Fruit fly (Drosophila melanogaster) whole organism, prepupa: Measurements from ENCODE around the gene CG15922.

ENCODE experiments used
- Blimp-1 ChIP-seq: fragments of 200-800 bp; sonication (Bioruptor generic); optimal IDR thresholded peaks from 3 replicates; lab custom pipeline; 2017; ENCODE audit warnings: missing biosample characterization, missing genetic modification characterization, mild to moderate bottlenecking, moderate library complexity, missing genetic modification reagents
- CG10631 ChIP-seq: fragments of 200-800 bp; sonication (Bioruptor generic); optimal IDR thresholded peaks from 2 replicates; lab custom pipeline; 2016; ENCODE audit warnings: missing biosample characterization, missing genetic modification characterization
- CG10669 ChIP-seq: fragments of 200-800 bp; sonication (Bioruptor generic); optimal IDR thresholded peaks from 3 replicates; lab custom pipeline; 2018; ENCODE audit warnings: missing biosample characterization, mild to moderate bottlenecking, missing genetic modification characterization, moderate library complexity
- CG11294 ChIP-seq: fragments of 200-800 bp; sonication (Bioruptor generic); IDR thresholded peaks from 2 replicates; pipeline ENCODE4 v1.3.6; 2022; ENCODE audit warnings: missing biosample characterization, missing genetic modification characterization
- CG11762 ChIP-seq: fragments of 200-800 bp; sonication (Bioruptor generic); optimal IDR thresholded peaks from 3 replicates; lab custom pipeline; 2016; ENCODE audit warnings: missing biosample characterization, missing genetic modification characterization; ENCODE audit not compliant: insufficient read depth
- CG15336 ChIP-seq: fragments of 200-800 bp; sonication (Bioruptor generic); IDR thresholded peaks from 2 replicates; pipeline ENCODE4 v1.3.6; 2022; ENCODE audit warnings: missing biosample characterization, missing genetic modification characterization
- CG31627 ChIP-seq: fragments of 200-800 bp; sonication (Bioruptor generic); optimal IDR thresholded peaks from 3 replicates; lab custom pipeline; 2016; ENCODE audit warnings: missing biosample characterization, missing genetic modification characterization
- CG34406 ChIP-seq: fragments of 200-800 bp; sonication (Bioruptor generic); optimal IDR thresholded peaks from 3 replicates; lab custom pipeline; 2016; ENCODE audit warnings: missing biosample characterization, missing genetic modification characterization
- CG3919 ChIP-seq: fragments of 200-800 bp; sonication (Bioruptor generic); optimal IDR thresholded peaks from 3 replicates; lab custom pipeline; 2016; ENCODE audit warnings: missing biosample characterization, missing genetic modification characterization
- CG6163 ChIP-seq: fragments of 200-800 bp; sonication (Bioruptor generic); IDR thresholded peaks from 3 replicates; pipeline ENCODE4 v1.3.6; 2022; ENCODE audit warnings: missing biosample characterization, missing genetic modification characterization
- CG6276 ChIP-seq: fragments of 200-800 bp; sonication (Bioruptor generic); optimal IDR thresholded peaks from 2 replicates; lab custom pipeline; 2017; ENCODE audit warnings: missing biosample characterization, mild to moderate bottlenecking, missing genetic modification characterization
- CG6792 ChIP-seq: fragments of 200-800 bp; sonication (Bioruptor generic); optimal IDR thresholded peaks from 3 replicates; lab custom pipeline; 2016; ENCODE audit warnings: missing biosample characterization, missing genetic modification characterization
- CG8119 ChIP-seq: fragments of 200-800 bp; sonication (Bioruptor generic); IDR thresholded peaks from 3 replicates; pipeline ENCODE4 v1.3.6; 2022; ENCODE audit warnings: missing biosample characterization, missing genetic modification characterization
- CG8319 ChIP-seq: fragments of 200-800 bp; sonication (Bioruptor generic); optimal IDR thresholded peaks from 3 replicates; lab custom pipeline; 2016; ENCODE audit warnings: missing biosample characterization, missing genetic modification characterization
- Eip78C ChIP-seq: fragments of 200-800 bp; sonication (Bioruptor generic); peaks from one replicate; lab custom pipeline; 2016; ENCODE audit warnings: missing biosample characterization, missing genetic modification characterization
- Eip93F ChIP-seq: fragments of 200-800 bp; sonication (Bioruptor generic); optimal IDR thresholded peaks from 2 replicates; lab custom pipeline; 2016; ENCODE audit warnings: missing biosample characterization, mild to moderate bottlenecking, missing genetic modification characterization
- Ets21C ChIP-seq: fragments of 200-800 bp; sonication (Bioruptor generic); optimal IDR thresholded peaks from 3 replicates; lab custom pipeline; 2016; ENCODE audit warnings: missing biosample characterization, missing genetic modification characterization
- Gug ChIP-seq: fragments of 200-800 bp; sonication (Bioruptor generic); IDR thresholded peaks from 2 replicates; pipeline ENCODE4 v1.3.6; 2022; ENCODE audit warnings: missing biosample characterization, missing genetic modification characterization
- Hr38 ChIP-seq: sonication (Bioruptor generic); optimal IDR thresholded peaks from 2 replicates; lab custom pipeline; 2016; ENCODE audit warnings: missing biosample characterization, missing genetic modification characterization
- Hr39 ChIP-seq: fragments of 200-800 bp; sonication (Bioruptor generic); optimal IDR thresholded peaks from 2 replicates; lab custom pipeline; 2016; ENCODE audit warnings: missing biosample characterization, missing genetic modification characterization
- Hr4 ChIP-seq: fragments of 200-800 bp; sonication (Bioruptor generic); optimal IDR thresholded peaks from 3 replicates; lab custom pipeline; 2016; ENCODE audit warnings: missing biosample characterization, missing genetic modification characterization
- Lpt ChIP-seq: fragments of 200-800 bp; sonication (Bioruptor generic); optimal IDR thresholded peaks from 3 replicates; lab custom pipeline; 2016; ENCODE audit warnings: missing biosample characterization, missing genetic modification characterization
- Met ChIP-seq: fragments of 200-800 bp; sonication (Bioruptor generic); optimal IDR thresholded peaks from 3 replicates; lab custom pipeline; 2016; ENCODE audit warnings: missing biosample characterization, missing genetic modification characterization
- OdsH ChIP-seq: fragments of 200-800 bp; sonication (Bioruptor generic); optimal IDR thresholded peaks from 3 replicates; lab custom pipeline; 2016; ENCODE audit warnings: missing biosample characterization, missing genetic modification characterization
- Smox ChIP-seq: fragments of 200-800 bp; sonication (Bioruptor generic); optimal IDR thresholded peaks from 3 replicates; lab custom pipeline; 2016; ENCODE audit warnings: missing biosample characterization, missing genetic modification characterization
- Sox102F ChIP-seq: fragments of 200-800 bp; sonication (Bioruptor generic); optimal IDR thresholded peaks from 2 replicates; lab custom pipeline; 2016; ENCODE audit warnings: missing biosample characterization, mild to moderate bottlenecking, missing genetic modification characterization
- achi ChIP-seq: fragments of 200-800 bp; sonication (Bioruptor generic); optimal IDR thresholded peaks from 3 replicates; lab custom pipeline; 2016; ENCODE audit warnings: missing biosample characterization, missing genetic modification characterization
- acj6 ChIP-seq: fragments of 200-800 bp; sonication (Bioruptor generic); optimal IDR thresholded peaks from 3 replicates; lab custom pipeline; 2016; ENCODE audit warnings: missing biosample characterization, missing genetic modification characterization
- cyc ChIP-seq: fragments of 200-800 bp; sonication (Bioruptor generic); optimal IDR thresholded peaks from 3 replicates; lab custom pipeline; 2016; ENCODE audit warnings: missing biosample characterization, missing genetic modification characterization
- dsx ChIP-seq: fragments of 200-800 bp; optimal IDR thresholded peaks from 3 replicates; lab custom pipeline; 2019; ENCODE audit warnings: missing biosample characterization, mild to moderate bottlenecking, missing genetic modification characterization, moderate library complexity; ENCODE audit not compliant: poor library complexity, severe bottlenecking
- eg ChIP-seq: fragments of 200-800 bp; sonication (Bioruptor generic); IDR thresholded peaks from 3 replicates; pipeline ENCODE4 v1.3.6; 2022; ENCODE audit warnings: missing biosample characterization, missing genetic modification characterization
- esn ChIP-seq: fragments of 200-800 bp; sonication (Bioruptor generic); optimal IDR thresholded peaks from 2 replicates; lab custom pipeline; 2016; ENCODE audit warnings: missing biosample characterization, mild to moderate bottlenecking, missing genetic modification characterization, moderate library complexity
- fd85E ChIP-seq: fragments of 200-800 bp; sonication (Bioruptor generic); optimal IDR thresholded peaks from 3 replicates; lab custom pipeline; 2016; ENCODE audit warnings: missing biosample characterization, missing genetic modification characterization
- fkh ChIP-seq: fragments of 200-800 bp; sonication (Bioruptor generic); optimal IDR thresholded peaks from 3 replicates; lab custom pipeline; 2017; ENCODE audit warnings: missing biosample characterization, mild to moderate bottlenecking, missing genetic modification characterization, moderate library complexity
- net ChIP-seq: fragments of 200-800 bp; sonication (Bioruptor generic); optimal IDR thresholded peaks from 3 replicates; lab custom pipeline; 2016; ENCODE audit warnings: missing biosample characterization, missing genetic modification characterization
- pdm3 ChIP-seq: fragments of 200-800 bp; sonication (Bioruptor generic); optimal IDR thresholded peaks from 3 replicates; lab custom pipeline; 2016; ENCODE audit warnings: missing biosample characterization, missing genetic modification characterization
- ss ChIP-seq, 2 experiments: fragments of 200-800 bp; sonication (Bioruptor generic); optimal IDR thresholded peaks; 2 replicates in 1 of 2; 3 replicates in 1 of 2; lab custom pipeline; 2017 to 2018; ENCODE audit warnings: mild to moderate bottlenecking in 2 of 2, missing biosample characterization in 2 of 2, missing genetic modification characterization in 2 of 2, moderate library complexity in 1 of 2
- svp ChIP-seq: fragments of 200-800 bp; sonication (Bioruptor generic); peaks from one replicate; lab custom pipeline; 2016; ENCODE audit warnings: missing biosample characterization, missing genetic modification characterization

CG15922 gene

DNA sequence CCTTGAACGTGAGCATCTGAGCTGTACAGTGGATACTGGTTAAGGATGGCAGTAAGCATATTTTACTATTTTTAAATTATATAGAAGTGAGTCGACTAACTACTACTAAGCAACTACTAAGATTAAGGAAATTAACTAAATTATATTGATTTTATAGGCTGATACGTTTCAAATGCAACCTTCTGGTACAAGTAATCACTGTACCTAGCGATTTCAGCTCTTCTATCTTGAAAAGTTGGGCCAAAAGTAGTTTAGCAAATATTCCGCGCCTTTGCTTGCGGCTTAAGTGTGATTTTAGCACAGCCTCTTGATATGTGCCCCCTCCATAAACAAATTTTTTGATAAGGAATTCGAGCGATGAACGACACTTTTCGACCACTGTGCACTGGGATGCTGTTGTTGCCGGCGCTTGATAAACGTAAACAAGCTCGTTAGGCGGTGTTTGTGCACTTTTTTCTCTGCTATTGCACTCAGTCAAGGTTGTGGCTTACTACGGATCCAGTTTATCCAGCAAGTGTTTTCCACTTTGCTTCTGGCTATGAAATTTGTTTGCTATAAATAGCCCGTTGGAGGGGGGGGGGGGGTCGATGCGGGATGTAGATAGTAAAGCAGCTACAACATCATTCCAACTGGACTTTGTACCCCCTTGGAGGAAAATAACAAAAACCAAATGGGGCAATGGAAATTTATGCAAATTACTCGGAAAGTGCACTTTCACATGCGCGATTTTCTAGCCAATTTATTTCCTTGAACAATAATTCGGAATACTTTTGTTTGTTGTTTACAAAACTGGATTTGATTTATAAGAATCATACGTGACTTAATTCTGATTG is 3.6 kb downstream of the CG15922 start (continued):
- TF ChIP-seq net = peak; percentile 54
- TF ChIP-seq eg (GFP tag; lab: Robert Waterston, UW) = peak; percentile 86
- no peak for TF ChIP-seq Eip93F
- peak; percentile 72 for TF ChIP-seq esn (GFP tag; lab: Kevin White, UChicago)
- TF ChIP-seq CG34406 (GFP tag; lab: Kevin White, UChicago) = peak; percentile 67
- peak; percentile 74 for TF ChIP-seq Hr39 (GFP tag; lab: Kevin White, UChicago)
- TF ChIP-seq acj6 (GFP tag; lab: Kevin White, UChicago) = peak; percentile 73
- TF ChIP-seq Sox102F (GFP tag; lab: Kevin White, UChicago) = peak; percentile 64
- peak; percentile 74 for TF ChIP-seq CG11294 (GFP tag; lab: Robert Waterston, UW)
- TF ChIP-seq Hr38 = no peak

DNA sequence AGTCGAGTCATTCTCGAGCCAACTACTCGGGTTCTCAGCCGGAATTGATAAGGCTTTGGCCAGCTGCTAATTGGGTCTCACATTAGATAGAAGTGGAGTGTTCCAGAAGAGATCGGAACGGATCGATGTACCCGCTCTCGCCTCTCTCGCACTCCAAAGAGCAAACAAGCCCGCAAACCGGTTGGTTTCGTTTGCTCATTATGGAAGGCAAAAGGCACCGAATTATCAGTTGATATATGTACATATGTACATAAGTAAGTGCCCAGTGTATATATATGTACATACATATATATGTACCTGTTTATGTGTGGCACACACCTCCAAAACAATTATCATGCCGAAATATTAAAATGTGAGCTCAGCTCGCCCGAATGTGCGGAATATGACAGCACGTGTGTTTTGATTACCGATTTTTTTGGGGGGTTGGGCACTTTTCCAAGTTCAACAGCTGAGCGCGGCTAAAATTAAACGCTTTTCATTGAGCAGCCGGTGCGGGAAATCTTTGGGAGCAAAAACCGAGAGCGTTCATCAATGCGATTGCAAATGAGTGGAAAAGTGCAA is 4.3 kb downstream of the CG15922 start:
- no peak for TF ChIP-seq OdsH
- TF ChIP-seq CG34406 (GFP tag; lab: Kevin White, UChicago) = no peak
- no peak for TF ChIP-seq CG6276 (GFP tag; lab: Kevin White, UChicago)
- peak; percentile 29; the same call in 1 of the 3 replicates for TF ChIP-seq CG8119 (GFP tag; lab: Robert Waterston, UW)
- TF ChIP-seq CG6163 = peak; percentile 24; the same call in 1 of the 3 replicates
- TF ChIP-seq Eip93F = peak; percentile 38
- TF ChIP-seq dsx (GFP tag; lab: Kevin White, UChicago) = no peak
- peak; percentile 95 for TF ChIP-seq fkh (GFP tag; lab: Kevin White, UChicago)

DNA sequence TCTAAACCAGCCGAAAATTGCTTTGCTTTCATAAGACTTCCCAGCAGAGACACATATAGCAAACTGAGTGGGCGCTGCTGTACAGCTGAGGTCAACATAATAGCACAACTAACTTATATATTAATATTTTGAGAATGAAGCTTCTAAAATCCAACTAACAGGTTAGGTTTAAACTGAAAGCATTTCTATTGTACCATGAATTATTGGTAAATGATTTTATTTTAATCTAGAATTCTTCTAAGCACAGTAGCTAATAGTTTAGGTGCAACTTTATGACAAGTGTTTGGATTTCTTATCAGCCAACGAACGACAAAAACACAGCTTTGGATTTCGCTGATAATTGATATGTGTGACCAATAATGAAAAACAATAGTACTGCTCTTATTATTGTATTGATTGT is 5.1 kb downstream of the CG15922 start:
- TF ChIP-seq CG15336 (no peak), CG3919 (no peak), ss (GFP tag; optimal IDR thresholded peaks at IDR 0.05; lab: Kevin White, UChicago) (peak in 1 of 2 experiments; percentile 43), fd85E (GFP tag; lab: Kevin White, UChicago) (no peak), CG11294 (GFP tag; lab: Robert Waterston, UW) (peak; percentile 49; the same call in 1 of the 2 replicates), fkh (GFP tag; lab: Kevin White, UChicago) (peak; percentile 35), svp (GFP tag; lab: Kevin White, UChicago) (peak; percentile 74), CG31627 (GFP tag; lab: Kevin White, UChicago) (no peak), CG10631 (GFP tag; lab: Kevin White, UChicago) (no peak), eg (GFP tag; lab: Robert Waterston, UW) (peak; percentile 61; the same call in 2 of the 3 replicates), CG6276 (GFP tag; lab: Kevin White, UChicago) (peak; percentile 35), Eip78C (GFP tag; lab: Kevin White, UChicago) (peak; percentile 66), Met (GFP tag; lab: Kevin White, UChicago) (peak; percentile 33), CG6163 (peak; percentile 62; the same call in 1 of the 3 replicates)

DNA sequence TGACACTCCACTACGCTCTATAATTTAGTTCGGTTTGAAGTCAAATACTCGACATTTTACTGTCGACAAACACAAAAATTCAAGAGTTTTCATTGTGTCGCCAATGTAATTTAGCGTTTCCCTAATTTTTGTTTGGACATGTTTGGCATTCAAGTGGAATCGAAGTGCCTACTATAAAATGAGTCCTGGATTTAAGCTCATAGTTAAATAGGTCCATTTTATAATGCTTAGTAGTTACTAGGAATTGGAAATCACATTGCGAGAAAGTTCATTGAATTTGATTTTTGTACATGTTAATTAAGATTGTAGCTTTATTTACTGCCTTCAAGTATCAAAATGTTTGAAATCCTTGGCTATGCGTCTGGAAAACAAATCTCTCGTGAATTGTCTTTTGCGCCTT is 5.8 kb downstream of the CG15922 start, which contains the start of gene att-ORFB:
TSS of gene att-ORFB (minus strand) at position 101 of the 400 bp plus-strand sequence.
- TF ChIP-seq CG31627 (GFP tag; lab: Kevin White, UChicago) = no peak
- no peak for TF ChIP-seq Gug
- TF ChIP-seq CG34406 (GFP tag; lab: Kevin White, UChicago) = no peak
- TF ChIP-seq CG8119 (GFP tag; lab: Robert Waterston, UW) = no peak
- no peak for TF ChIP-seq Blimp-1 (GFP tag; lab: Kevin White, UChicago)
- TF ChIP-seq CG6276 (GFP tag; lab: Kevin White, UChicago) = no peak
- TF ChIP-seq CG3919 = no peak
- no peak for TF ChIP-seq CG8319 (GFP tag; lab: Kevin White, UChicago)
- TF ChIP-seq Hr4 (GFP tag; lab: Kevin White, UChicago) = no peak
- no peak for TF ChIP-seq dsx (GFP tag; lab: Kevin White, UChicago)

DNA sequence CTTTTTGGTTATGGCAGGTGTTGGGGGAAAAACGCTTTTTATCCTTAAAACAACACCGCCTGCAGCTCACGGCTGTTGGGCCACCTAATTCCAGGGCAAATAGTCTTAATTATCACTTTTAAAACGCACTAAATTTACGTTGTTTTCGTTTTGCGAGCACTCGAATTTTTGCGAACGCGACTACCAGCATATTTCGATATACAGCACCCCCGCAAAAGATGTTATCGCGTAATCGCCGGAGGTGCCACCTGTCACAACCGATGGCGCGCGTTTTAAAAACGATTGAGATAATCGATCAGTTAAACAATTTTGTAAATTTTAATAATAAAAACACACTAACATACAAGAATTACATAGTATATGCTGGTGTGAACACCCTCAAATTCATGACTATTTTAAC is 8.0 kb downstream of the CG15922 start, which contains the start of gene Stat92E:
TSS of gene Stat92E (minus strand) at position 219 of the 400 bp plus-strand sequence.
- no peak for TF ChIP-seq CG6276 (GFP tag; lab: Kevin White, UChicago)
- TF ChIP-seq CG6792 (GFP tag; lab: Kevin White, UChicago) = no peak
- TF ChIP-seq achi (GFP tag; lab: Kevin White, UChicago) = no peak
- no peak for TF ChIP-seq cyc (GFP tag; lab: Kevin White, UChicago)
- TF ChIP-seq Lpt (GFP tag; lab: Kevin White, UChicago) = no peak
- TF ChIP-seq CG8119 (GFP tag; lab: Robert Waterston, UW) = no peak
- TF ChIP-seq fd85E (GFP tag; lab: Kevin White, UChicago) = no peak
- TF ChIP-seq CG11762 (GFP tag; lab: Kevin White, UChicago) = no peak
- TF ChIP-seq CG6163 = no peak
- no peak for TF ChIP-seq pdm3
- TF ChIP-seq Blimp-1 (GFP tag; lab: Kevin White, UChicago) = no peak
- TF ChIP-seq Smox (GFP tag; lab: Kevin White, UChicago) = no peak
- TF ChIP-seq CG10631 (GFP tag; lab: Kevin White, UChicago) = no peak
- TF ChIP-seq CG10669 = no peak
- no peak for TF ChIP-seq svp (GFP tag; lab: Kevin White, UChicago)
- TF ChIP-seq Ets21C = no peak
- TF ChIP-seq Hr4 (GFP tag; lab: Kevin White, UChicago) = no peak
